Fruit fly (Drosophila melanogaster) whole organism, pupa: Measurements from ENCODE around the gene nst.

Experiments
- CG10348 ChIP-seq: fragments of 200-800 bp; sonication (Bioruptor generic); IDR thresholded peaks from 2 replicates; pipeline ENCODE4 v1.3.6; 2022; ENCODE audit warnings: missing biosample characterization, missing genetic modification characterization
- CG14655 ChIP-seq: fragments of 200-800 bp; sonication (Bioruptor generic); optimal IDR thresholded peaks from 3 replicates; lab custom pipeline; 2017; ENCODE audit warnings: mild to moderate bottlenecking, missing biosample characterization, missing genetic modification reagents, missing genetic modification characterization
- CG15710 ChIP-seq: fragments of 200-800 bp; sonication (Bioruptor generic); optimal IDR thresholded peaks from 2 replicates; lab custom pipeline; 2018; ENCODE audit warnings: missing biosample characterization, mild to moderate bottlenecking, missing genetic modification characterization, moderate library complexity
- CG8159 ChIP-seq: fragments of 200-800 bp; sonication (Bioruptor generic); optimal IDR thresholded peaks from 3 replicates; lab custom pipeline; 2018; ENCODE audit warnings: missing biosample characterization, mild to moderate bottlenecking, missing genetic modification characterization, moderate library complexity
- CG9948 ChIP-seq: fragments of 200-800 bp; sonication (Bioruptor generic); optimal IDR thresholded peaks from 2 replicates; lab custom pipeline; 2018; ENCODE audit warnings: missing biosample characterization, mild to moderate bottlenecking, missing genetic modification characterization, moderate library complexity
- EcR ChIP-seq: fragments of 200-800 bp; sonication (Bioruptor generic); optimal IDR thresholded peaks from 3 replicates; lab custom pipeline; 2019; ENCODE audit warnings: missing biosample characterization, missing genetic modification characterization, mild to moderate bottlenecking, moderate library complexity, missing genetic modification reagents
- Pif1B ChIP-seq: fragments of 200-800 bp; sonication (Bioruptor generic); optimal IDR thresholded peaks from 3 replicates; lab custom pipeline; 2016; ENCODE audit warnings: missing biosample characterization, missing genetic modification characterization
- Snoo ChIP-seq: fragments of 200-800 bp; sonication (Bioruptor generic); optimal IDR thresholded peaks from 3 replicates; lab custom pipeline; 2017; ENCODE audit warnings: missing biosample characterization, mild to moderate bottlenecking, missing genetic modification characterization, inconsistent platforms
- gl ChIP-seq: fragments of 200-800 bp; sonication (Bioruptor generic); optimal IDR thresholded peaks from 2 replicates; lab custom pipeline; 2018; ENCODE audit warnings: missing biosample characterization, mild to moderate bottlenecking, missing genetic modification characterization

DNA sequence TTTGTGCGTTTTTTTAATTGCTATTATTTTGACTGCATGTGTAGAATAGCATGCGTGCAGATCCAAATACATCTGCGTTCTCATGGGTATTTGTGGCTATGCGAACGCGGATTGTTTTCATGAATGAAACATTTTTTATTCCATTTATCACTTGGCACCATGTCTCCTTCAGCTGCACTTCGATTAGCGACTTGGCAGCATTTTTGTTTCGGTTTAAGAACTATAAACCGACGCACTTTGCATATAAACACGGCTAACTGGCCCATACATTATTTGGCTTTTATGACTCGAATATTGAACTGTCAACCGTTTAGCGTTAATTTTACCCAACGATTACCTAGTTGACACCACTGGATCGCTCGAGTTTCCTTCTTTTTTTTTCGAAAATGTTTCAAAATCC is 45.5 kb downstream of the nst start:
- TF ChIP-seq EcR (GFP tag; lab: Kevin White, UChicago) (no peak), CG8159 (tag; lab: Kevin White, UChicago) (no peak), CG10348 (GFP tag; lab: Robert Waterston, UW) (no peak), CG9948 (tag; lab: Kevin White, UChicago) (no peak), Snoo (tag; lab: Kevin White, UChicago) (no peak), CG15710 (no peak), gl (tag; lab: Kevin White, UChicago) (no peak), CG14655 (GFP tag; lab: Kevin White, UChicago) (no peak), Pif1B (GFP tag; lab: Kevin White, UChicago) (no peak)
